Worm (Caenorhabditis elegans) whole organism, young adult: ENCODE measurements around the gene tsp-4.

Experiments used
- D2030.7 ChIP-seq: fragments of 200-800 bp; sonication (Bioruptor generic); IDR thresholded peaks from 2 replicates; pipeline ENCODE4 v1.3.6; 2022; ENCODE audit warnings: missing genetic modification reagents, missing genetic modification characterization, missing compliant biosample characterization
- F37B4.10 ChIP-seq: fragments of 200-800 bp; sonication (Bioruptor generic); IDR thresholded peaks from 2 replicates; pipeline ENCODE4 v1.3.6; 2022; ENCODE audit warnings: missing genetic modification characterization, missing compliant biosample characterization
- ceh-79 ChIP-seq: sonication (generic microtip); optimal IDR thresholded peaks from 2 replicates; lab custom pipeline; 2017; ENCODE audit warnings: mild to moderate bottlenecking, missing genetic modification characterization, missing compliant biosample characterization
- dpl-1 ChIP-seq: fragments of 150-350 bp; optimal IDR thresholded peaks from 2 replicates; lab custom pipeline; 2014; ENCODE audit warnings: missing biosample characterization, missing genetic modification reagents, missing genetic modification characterization
- lin-26 ChIP-seq: fragments of 200-800 bp; sonication (Bioruptor generic); IDR thresholded peaks from 2 replicates; pipeline ENCODE4 v1.3.6; 2022; ENCODE audit warnings: missing genetic modification reagents, missing genetic modification characterization, missing compliant biosample characterization
- nhr-179 ChIP-seq: sonication (generic microtip); optimal IDR thresholded peaks from 2 replicates; lab custom pipeline; 2016; ENCODE audit warnings: mild to moderate bottlenecking, missing genetic modification characterization, missing compliant biosample characterization
- sea-2 ChIP-seq: fragments of 200-800 bp; sonication (Bioruptor generic); IDR thresholded peaks from 2 replicates; pipeline ENCODE4 v1.3.6; 2022; ENCODE audit warnings: missing genetic modification characterization, missing compliant biosample characterization
- snpc-4 ChIP-seq, 5 experiments: fragments of 150-350 bp in 1 of 5; sonication (generic microtip) in 4 of 5; optimal IDR thresholded peaks; 2 replicates each; lab custom pipeline; 2014 to 2018; ENCODE audit warnings: missing genetic modification characterization in 5 of 5, missing biosample characterization in 3 of 5, antibody characterized with exemption in 2 of 5, mild to moderate bottlenecking in 2 of 5, missing compliant biosample characterization in 2 of 5, missing genotype in 2 of 5, moderate library complexity in 2 of 5, missing genetic modification reagents in 1 of 5
- somi-1 ChIP-seq: fragments of 200-800 bp; sonication (Bioruptor generic); optimal IDR thresholded peaks from 2 replicates; lab custom pipeline; 2018; ENCODE audit warnings: mild to moderate bottlenecking, missing genetic modification characterization, missing compliant biosample characterization

- TF ChIP-seq lin-26 (GFP tag; lab: Robert Waterston, UW) (no peak), nhr-179 (tag; lab: Kevin White, UChicago) (no peak), sea-2 (GFP tag; lab: Robert Waterston, UW) (no peak), somi-1 (GFP tag; lab: Kevin White, UChicago) (no peak), snpc-4 (GFP tag; optimal IDR thresholded peaks at IDR 0.05; lab: Kevin White, UChicago) (no peak), snpc-4 (tag; optimal IDR thresholded peaks at IDR 0.05; lab: Kevin White, UChicago) (no peak), F37B4.10 (GFP tag; lab: Robert Waterston, UW) (no peak), dpl-1 (GFP tag; lab: Kevin White, UChicago) (no peak), ceh-79 (no peak), D2030.7 (no peak)
Observed at ce11 chrIV:12490491-12490890, 29.6 kb downstream of the tsp-4 start, which contains the start of gene him-6.
